Worm (Caenorhabditis elegans) whole organism, early embryonic: ENCODE results near the gene fbxc-7.
"Not testable (repeated sequence)": the region's sequence is repeated elsewhere in the genome, so short reads cannot be mapped to it uniquely, and the experiment has no call there.

Source experiments
- B0310.2 ChIP-seq: sonication (generic microtip); optimal IDR thresholded peaks from 2 replicates; lab custom pipeline; 2016; ENCODE audit warnings: mild to moderate bottlenecking, missing genetic modification characterization, missing compliant biosample characterization
- F13C5.2 ChIP-seq: sonication (generic microtip); optimal IDR thresholded peaks from 2 replicates; lab custom pipeline; 2017; ENCODE audit warnings: mild to moderate bottlenecking, missing genetic modification characterization, inconsistent platforms, missing compliant biosample characterization
- aly-1 ChIP-seq: sonication (generic microtip); optimal IDR thresholded peaks from 2 replicates; lab custom pipeline; 2016; ENCODE audit warnings: missing genetic modification characterization, missing compliant biosample characterization
- ama-1 ChIP-seq: fragments of 150-350 bp; optimal IDR thresholded peaks from 2 replicates; lab custom pipeline; 2014
- ceh-13 ChIP-seq: fragments of 200-800 bp; sonication (Bioruptor generic); optimal IDR thresholded peaks from 2 replicates; lab custom pipeline; 2018; ENCODE audit warnings: mild to moderate bottlenecking, missing genetic modification characterization, missing compliant biosample characterization
- ceh-36 ChIP-seq: sonication (generic microtip); optimal IDR thresholded peaks from 2 replicates; lab custom pipeline; 2016; ENCODE audit warnings: missing genetic modification characterization, inconsistent platforms, missing compliant biosample characterization
- ets-7 ChIP-seq: sonication (generic microtip); optimal IDR thresholded peaks from 2 replicates; lab custom pipeline; 2016; ENCODE audit warnings: missing genotype, missing genetic modification characterization, missing compliant biosample characterization
- flt-1 ChIP-seq: fragments of 200-800 bp; sonication (Bioruptor generic); IDR thresholded peaks from 2 replicates; pipeline ENCODE4 v1.3.6; 2022; ENCODE audit warnings: missing genetic modification characterization, missing compliant biosample characterization
- hmbx-1 ChIP-seq: sonication (generic microtip); optimal IDR thresholded peaks from 2 replicates; lab custom pipeline; 2016; ENCODE audit warnings: mild to moderate bottlenecking, missing genetic modification characterization, missing compliant biosample characterization
- hmg-4 ChIP-seq: fragments of 200-800 bp; sonication (Bioruptor generic); optimal IDR thresholded peaks from 2 replicates; lab custom pipeline; 2018; ENCODE audit warnings: mild to moderate bottlenecking, missing genetic modification characterization, missing compliant biosample characterization
- pes-1 ChIP-seq: fragments of 200-800 bp; sonication (Bioruptor generic); IDR thresholded peaks from 2 replicates; pipeline ENCODE4 v1.3.6; 2022; ENCODE audit warnings: missing genetic modification reagents, missing genetic modification characterization, missing compliant biosample characterization
- scrt-1 ChIP-seq: fragments of 200-800 bp; sonication (Bioruptor generic); IDR thresholded peaks from 2 replicates; pipeline ENCODE4 v1.3.6; 2022; ENCODE audit warnings: missing genetic modification characterization, missing compliant biosample characterization
- sea-1 ChIP-seq: fragments of 200-800 bp; sonication (Bioruptor generic); conservative IDR thresholded peaks from 2 replicates; pipeline ENCODE4 v1.3.6; 2022; ENCODE audit warnings: missing genetic modification characterization, missing compliant biosample characterization
- tbx-11 ChIP-seq: fragments of 200-800 bp; sonication (Bioruptor generic); IDR thresholded peaks from 2 replicates; pipeline ENCODE4 v1.3.6; 2022; ENCODE audit warnings: missing genetic modification characterization, missing compliant biosample characterization
- tbx-37 ChIP-seq: fragments of 200-800 bp; sonication (Bioruptor generic); conservative IDR thresholded peaks from 2 replicates; pipeline ENCODE4 v1.3.6; 2022; ENCODE audit warnings: missing genetic modification reagents, missing genetic modification characterization, missing compliant biosample characterization
- tra-4 ChIP-seq: sonication (generic microtip); optimal IDR thresholded peaks from 2 replicates; lab custom pipeline; 2017; ENCODE audit warnings: missing genetic modification characterization, missing compliant biosample characterization

The fbxc-7 gene

ce11 chrII:940779-941178 is 13.9 kb upstream of the fbxc-7 start, which contains the start of gene fbxc-36:
TSS of gene fbxc-36 (plus strand) at chrII:940983.
- TF ChIP-seq B0310.2 (tag; lab: Kevin White, UChicago) = no peak
- no peak for TF ChIP-seq hmg-4 (GFP tag; lab: Kevin White, UChicago)
- TF ChIP-seq ceh-13 = no peak
- no peak for TF ChIP-seq tra-4 (tag; lab: Kevin White, UChicago)

DNA sequence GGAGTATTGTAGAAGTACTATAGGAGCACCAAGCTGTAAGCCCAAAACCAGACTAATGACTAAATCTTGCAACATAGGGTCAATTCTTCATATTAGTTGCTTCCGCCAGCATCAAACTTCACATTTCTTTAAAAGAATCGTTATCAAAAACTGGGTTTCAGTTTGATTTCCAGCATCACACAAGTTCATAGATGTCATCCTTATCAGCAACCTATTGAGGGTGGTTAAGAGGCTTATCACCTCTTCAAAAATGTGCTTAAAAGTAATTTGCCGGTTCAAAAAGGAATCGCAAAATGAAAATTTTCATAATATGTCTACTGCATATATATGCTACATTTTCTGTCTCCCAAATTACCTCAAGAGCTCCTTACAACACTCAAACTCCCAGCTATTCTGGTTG is 11.0 kb upstream of the fbxc-7 start, which contains the start of gene clec-43:
TSS of gene clec-43 (plus strand) at position 294 of the 400 bp plus-strand sequence.
- TF ChIP-seq sea-1 (no peak), ets-7 (tag; lab: Kevin White, UChicago) (no peak), pes-1 (GFP tag; lab: Robert Waterston, UW) (no peak), tbx-37 (no peak), ceh-13 (no peak), aly-1 (tag; lab: Kevin White, UChicago) (no peak), ceh-36 (tag; lab: Kevin White, UChicago) (no peak), tra-4 (tag; lab: Kevin White, UChicago) (no peak), F13C5.2 (tag; lab: Kevin White, UChicago) (no peak), tbx-11 (GFP tag; lab: Robert Waterston, UW) (no peak), hmbx-1 (tag; lab: Kevin White, UChicago) (no peak), ama-1 (lab: Kevin White, UChicago) (no peak), flt-1 (GFP tag; lab: Robert Waterston, UW) (no peak)

ce11 chrII:948091-948490 is 6.6 kb upstream of the fbxc-7 start, which contains the start of gene fbxc-32:
TSS of gene fbxc-32 (minus strand) at chrII:948191.
- TF ChIP-seq ceh-13 (no peak), ceh-36 (tag; lab: Kevin White, UChicago) (no peak), tbx-11 (GFP tag; lab: Robert Waterston, UW) (no peak), hmg-4 (GFP tag; lab: Kevin White, UChicago) (no peak)

DNA sequence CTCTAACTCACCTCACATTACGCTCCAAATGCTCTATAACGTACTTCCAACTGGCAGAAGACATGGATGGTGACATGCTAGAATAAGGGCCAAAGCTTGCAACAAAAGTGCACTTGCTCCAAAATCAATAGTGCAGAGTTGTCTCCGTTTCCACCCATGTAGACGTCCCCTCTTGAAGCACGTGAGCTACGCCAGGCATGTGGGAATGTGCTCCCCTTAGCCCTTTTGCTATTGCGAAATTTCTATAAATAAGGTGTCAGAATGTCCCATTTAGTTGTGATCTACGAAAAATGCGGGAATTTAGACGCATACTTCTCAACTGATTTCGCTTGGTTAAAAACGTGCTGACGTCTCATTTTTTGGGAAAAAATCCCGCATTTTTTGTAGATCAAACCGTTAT is 4.4 kb upstream of the fbxc-7 start:
- TF ChIP-seq tbx-37 = no peak
- TF ChIP-seq ceh-36 (tag; lab: Kevin White, UChicago) = no peak

DNA sequence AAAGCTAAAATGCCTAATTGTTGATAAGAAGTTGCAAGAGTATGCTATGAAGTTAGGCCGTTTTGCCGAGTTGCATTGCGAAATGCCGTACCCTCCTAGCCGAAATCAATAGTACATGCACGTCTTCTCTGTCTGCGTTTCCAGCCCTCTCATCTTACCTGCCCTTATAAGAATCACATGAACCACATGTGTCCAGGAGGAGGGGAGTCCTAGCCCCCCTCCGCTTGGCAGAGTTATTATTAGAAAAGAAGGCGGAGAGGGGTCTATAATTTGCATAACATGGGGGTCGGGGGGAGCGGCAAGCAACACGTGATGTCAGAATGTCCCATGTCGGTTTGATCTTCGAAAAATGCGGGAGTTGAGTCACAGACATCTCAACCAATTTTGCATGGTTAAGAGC is 1.7 kb upstream of the fbxc-7 start:
- TF ChIP-seq scrt-1 (GFP tag; lab: Robert Waterston, UW) = no peak

DNA sequence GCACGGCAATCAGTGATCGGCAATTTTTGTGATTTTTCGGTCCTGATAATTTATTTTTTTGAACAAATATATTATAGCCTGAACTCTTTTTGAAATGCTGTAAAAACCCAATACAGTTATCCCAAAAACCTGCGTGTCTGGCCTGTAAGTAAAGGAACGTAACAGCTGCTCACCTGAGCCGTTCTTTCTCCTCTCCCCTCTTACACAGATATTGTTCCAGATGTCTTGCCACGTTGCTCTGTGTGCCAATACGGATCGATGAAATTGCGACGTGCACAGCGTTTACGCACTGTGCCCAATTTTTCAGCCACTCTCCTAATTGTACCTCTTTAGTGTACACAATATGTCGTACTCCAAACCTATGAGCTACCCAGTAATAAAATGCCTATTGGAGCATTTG is 3.9 kb downstream of the fbxc-7 start, which contains the start of gene sdz-4:
TSS of gene sdz-4 (plus strand) at position 301 of the 400 bp plus-strand sequence.
- no peak for TF ChIP-seq aly-1 (tag; lab: Kevin White, UChicago)
- no peak for TF ChIP-seq F13C5.2 (tag; lab: Kevin White, UChicago)
- TF ChIP-seq ceh-13 = no peak
- no peak for TF ChIP-seq hmg-4 (GFP tag; lab: Kevin White, UChicago)
- no peak for TF ChIP-seq ceh-36 (tag; lab: Kevin White, UChicago)
- TF ChIP-seq hmbx-1 (tag; lab: Kevin White, UChicago) = no peak
- no peak for TF ChIP-seq B0310.2 (tag; lab: Kevin White, UChicago)
- no peak for TF ChIP-seq ama-1 (lab: Kevin White, UChicago)
- TF ChIP-seq sea-1 = no peak
- TF ChIP-seq tra-4 (tag; lab: Kevin White, UChicago) = no peak
- TF ChIP-seq ets-7 (tag; lab: Kevin White, UChicago) = no peak
- TF ChIP-seq tbx-11 (GFP tag; lab: Robert Waterston, UW) = no peak

DNA sequence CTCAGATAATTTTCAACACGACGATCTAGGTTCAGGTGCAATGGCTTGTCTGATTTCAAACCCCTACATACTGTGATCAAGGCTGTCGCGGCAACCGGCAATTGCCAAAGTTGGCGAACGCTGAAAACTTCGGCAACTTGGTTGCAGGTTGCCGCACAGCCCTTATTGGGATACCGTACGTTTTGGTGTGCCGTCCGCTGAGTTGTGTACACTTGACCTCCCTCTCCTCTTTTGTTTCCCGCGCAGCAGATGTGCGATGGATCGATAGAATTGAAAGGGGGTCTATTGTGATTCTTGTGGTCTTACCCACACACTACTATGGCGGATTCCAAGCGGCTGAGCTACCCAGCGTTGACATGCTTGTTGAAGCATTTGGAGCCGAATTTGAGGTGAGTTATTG is 5.5 kb downstream of the fbxc-7 start, which contains the start of the genes C32B5.18 and C32B5.7:
TSS of gene C32B5.18 (plus strand) at position 301 of the 400 bp plus-strand sequence.
TSS of gene C32B5.7 (plus strand) at position 311 of the 400 bp plus-strand sequence.
- no peak for TF ChIP-seq flt-1 (GFP tag; lab: Robert Waterston, UW)
- TF ChIP-seq hmg-4 (GFP tag; lab: Kevin White, UChicago) = peak; percentile 6

- TF ChIP-seq scrt-1 (GFP tag; lab: Robert Waterston, UW) = no peak
- no peak for TF ChIP-seq aly-1 (tag; lab: Kevin White, UChicago)
- no peak for TF ChIP-seq tbx-37
- TF ChIP-seq ets-7 (tag; lab: Kevin White, UChicago) = no peak
- TF ChIP-seq B0310.2 (tag; lab: Kevin White, UChicago) = no peak
- no peak for TF ChIP-seq sea-1
- no peak for TF ChIP-seq flt-1 (GFP tag; lab: Robert Waterston, UW)
- no peak for TF ChIP-seq ama-1 (lab: Kevin White, UChicago)
- no peak for TF ChIP-seq F13C5.2 (tag; lab: Kevin White, UChicago)
- no peak for TF ChIP-seq tbx-11 (GFP tag; lab: Robert Waterston, UW)
- TF ChIP-seq pes-1 (GFP tag; lab: Robert Waterston, UW) = no peak
Measured at ce11 chrII:961961-962360, 7.2 kb downstream of the fbxc-7 start, which contains the start of gene C32B5.13. TSS of gene C32B5.13 (minus strand) at chrII:962061.

ce11 chrII:966962-967361 is 12.2 kb downstream of the fbxc-7 start, which contains the start of gene fbxc-18:
TSS of gene fbxc-18 (minus strand) at chrII:967062.
- not testable (repeated sequence) for TF ChIP-seq ama-1 (lab: Kevin White, UChicago); pes-1 (GFP tag; lab: Robert Waterston, UW); F13C5.2 (tag; lab: Kevin White, UChicago)
